Worm (Caenorhabditis elegans) whole organism, young adult: ENCODE results near the gene ooc-3.

ENCODE experiments used
- him-1 ChIP-seq: sonication (generic microtip); optimal IDR thresholded peaks from 2 replicates; lab custom pipeline; 2016; ENCODE audit warnings: missing genotype, missing genetic modification reagents, missing genetic modification characterization, missing compliant biosample characterization
- hmg-20 ChIP-seq: fragments of 200-800 bp; sonication (Bioruptor generic); IDR thresholded peaks from 2 replicates; pipeline ENCODE4 v1.3.6; 2022; ENCODE audit warnings: missing genetic modification reagents, missing genetic modification characterization, missing compliant biosample characterization
- nhr-120 ChIP-seq: fragments of 200-800 bp; sonication (Bioruptor generic); IDR thresholded peaks from 2 replicates; pipeline ENCODE4 v1.3.6; 2022; ENCODE audit warnings: missing genetic modification characterization, missing compliant biosample characterization
- ztf-28 ChIP-seq: fragments of 200-800 bp; sonication (Bioruptor generic); IDR thresholded peaks from 2 replicates; pipeline ENCODE4 v1.3.6; 2022; ENCODE audit warnings: missing genetic modification reagents, missing genetic modification characterization, missing compliant biosample characterization

DNA sequence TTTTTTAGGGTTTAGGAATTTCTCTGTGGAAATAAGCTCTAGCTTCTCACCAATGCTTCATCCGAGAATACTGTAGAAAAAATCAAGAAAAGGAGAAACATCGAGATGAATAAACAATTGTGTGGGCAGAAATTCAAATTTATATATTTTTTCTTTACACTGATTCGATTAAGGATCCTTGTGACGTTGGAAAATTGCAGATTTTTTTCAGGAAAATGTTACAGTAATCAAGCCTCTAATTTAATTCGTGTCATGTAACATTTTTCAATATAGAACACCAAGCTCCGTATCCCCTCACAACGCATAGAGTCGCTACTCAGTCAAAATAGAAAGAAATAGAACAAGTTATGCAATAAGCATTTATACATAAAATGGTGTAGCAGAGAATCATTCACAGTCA lies 18.7 kb downstream of the ooc-3 start, which contains the start of gene W02B12.16:
- TF ChIP-seq ztf-28 (GFP tag; lab: Robert Waterston, UW) (no peak), nhr-120 (GFP tag; lab: Robert Waterston, UW) (no peak), him-1 (tag; lab: Kevin White, UChicago) (no peak), hmg-20 (GFP tag; lab: Robert Waterston, UW) (no peak)
